Fruit fly (Drosophila melanogaster) whole organism, wandering third instar larva: ENCODE results near the gene CG13837.

Source experiments
- Abd-B ChIP-seq: fragments of >200 bp; optimal IDR thresholded peaks from 2 replicates; lab custom pipeline; 2017; ENCODE audit warnings: missing biosample characterization, missing genetic modification characterization
- CG32264 ChIP-seq: fragments of 200-800 bp; sonication (Bioruptor generic); optimal IDR thresholded peaks from 2 replicates; lab custom pipeline; 2016; ENCODE audit warnings: missing biosample characterization, missing genetic modification characterization
- CG9705 ChIP-seq: fragments of 200-800 bp; sonication (Bioruptor generic); optimal IDR thresholded peaks from 2 replicates; lab custom pipeline; 2018; ENCODE audit warnings: missing biosample characterization, mild to moderate bottlenecking, missing genetic modification characterization
- CrebA ChIP-seq: fragments of 200-800 bp; sonication (Bioruptor generic); optimal IDR thresholded peaks from 2 replicates; lab custom pipeline; 2016; ENCODE audit warnings: missing biosample characterization, mild to moderate bottlenecking, missing genetic modification characterization, borderline replicate concordance
- Dfd ChIP-seq: fragments of >200 bp; optimal IDR thresholded peaks from 2 replicates; lab custom pipeline; 2017; ENCODE audit warnings: missing biosample characterization, missing genetic modification characterization
- Dif ChIP-seq: fragments of 200-275, 200-300 bp; sonication (Bioruptor generic); optimal IDR thresholded peaks from 2 replicates; lab custom pipeline; 2018; ENCODE audit warnings: missing biosample characterization, missing genetic modification characterization; ENCODE audit not compliant: partially characterized antibody
- GATAd ChIP-seq: sonication (Bioruptor generic); optimal IDR thresholded peaks from 2 replicates; lab custom pipeline; 2016; ENCODE audit warnings: missing biosample characterization, missing genetic modification characterization
- HLH106 ChIP-seq: fragments of 200-800 bp; optimal IDR thresholded peaks from 3 replicates; lab custom pipeline; 2019; ENCODE audit warnings: missing biosample characterization, mild to moderate bottlenecking, missing genetic modification characterization, moderate library complexity
- Hnf4 ChIP-seq: fragments of 200-800 bp; sonication (Bioruptor generic); optimal IDR thresholded peaks from 2 replicates; lab custom pipeline; 2016; ENCODE audit warnings: missing biosample characterization, mild to moderate bottlenecking, missing genetic modification characterization
- Hr78 ChIP-seq: fragments of >200 bp; optimal IDR thresholded peaks from 2 replicates; lab custom pipeline; 2017; ENCODE audit warnings: missing biosample characterization, missing genetic modification characterization
- Hr83 ChIP-seq: fragments of 200-300 bp; sonication (Bioruptor generic); optimal IDR thresholded peaks from 2 replicates; lab custom pipeline; 2016; ENCODE audit warnings: missing biosample characterization, mild to moderate bottlenecking, missing genetic modification characterization, moderate library complexity; ENCODE audit not compliant: poor library complexity, severe bottlenecking
- Jra ChIP-seq: sonication (Bioruptor generic); optimal IDR thresholded peaks from 2 replicates; lab custom pipeline; 2016; ENCODE audit warnings: missing biosample characterization, missing genetic modification characterization
- Mio ChIP-seq: sonication (Bioruptor generic); optimal IDR thresholded peaks from 2 replicates; lab custom pipeline; 2016; ENCODE audit warnings: missing biosample characterization, missing genetic modification characterization
- Myc ChIP-seq: fragments of >200 bp; optimal IDR thresholded peaks from 2 replicates; lab custom pipeline; 2017
- N ChIP-seq: fragments of >200 bp; optimal IDR thresholded peaks from 2 replicates; lab custom pipeline; 2018; ENCODE audit warnings: missing biosample characterization, missing external identifiers, missing genetic modification characterization
- OdsH ChIP-seq: fragments of 200-800 bp; sonication (Bioruptor generic); optimal IDR thresholded peaks from 2 replicates; lab custom pipeline; 2016; ENCODE audit warnings: missing biosample characterization, mild to moderate bottlenecking, missing genetic modification characterization
- Rel ChIP-seq, 2 experiments: fragments of 200-800 bp; sonication (Bioruptor generic) in 1 of 2; optimal IDR thresholded peaks; 2 replicates in 1 of 2; 3 replicates in 1 of 2; lab custom pipeline; 2016 to 2019; ENCODE audit warnings: mild to moderate bottlenecking in 2 of 2, missing biosample characterization in 2 of 2, missing genetic modification characterization in 2 of 2, moderate library complexity in 1 of 2
- Sp1 ChIP-seq: fragments of 200-800 bp; sonication (Bioruptor generic); optimal IDR thresholded peaks from 3 replicates; lab custom pipeline; 2019; ENCODE audit warnings: missing biosample characterization, mild to moderate bottlenecking, missing genetic modification characterization, moderate library complexity
- Vsx2 ChIP-seq: fragments of 200-300, 225-300 bp; sonication (Bioruptor generic); optimal IDR thresholded peaks from 2 replicates; lab custom pipeline; 2018; ENCODE audit warnings: missing biosample characterization, missing genetic modification characterization; ENCODE audit not compliant: partially characterized antibody
- br ChIP-seq: fragments of 200-800 bp; sonication (Bioruptor generic); optimal IDR thresholded peaks from 2 replicates; lab custom pipeline; 2016; ENCODE audit warnings: missing biosample characterization, missing genetic modification characterization
- brk ChIP-seq: fragments of 200-800 bp; sonication (Bioruptor generic); optimal IDR thresholded peaks from 2 replicates; lab custom pipeline; 2016; ENCODE audit warnings: missing biosample characterization, mild to moderate bottlenecking, missing genetic modification characterization
- dl ChIP-seq, 2 experiments: fragments of 175-275, 200-275 bp in 1 of 2; fragments of 200-275 bp in 1 of 2; sonication (Bioruptor generic); optimal IDR thresholded peaks; lab custom pipeline; 2018; ENCODE audit warnings: mild to moderate bottlenecking in 2 of 2, missing biosample characterization in 2 of 2, missing genetic modification characterization in 2 of 2, moderate library complexity in 2 of 2; ENCODE audit not compliant: partially characterized antibody in 2 of 2, insufficient read depth in 1 of 2
- dmrt93B ChIP-seq: fragments of 200-800 bp; sonication (Bioruptor generic); optimal IDR thresholded peaks from 2 replicates; lab custom pipeline; 2018; ENCODE audit warnings: missing biosample characterization, mild to moderate bottlenecking, missing genetic modification characterization
- dsf ChIP-seq: sonication (Bioruptor generic); optimal IDR thresholded peaks from 2 replicates; lab custom pipeline; 2016; ENCODE audit warnings: missing biosample characterization, missing genetic modification characterization, borderline replicate concordance
- ey ChIP-seq: fragments of 200-800 bp; sonication (Bioruptor generic); optimal IDR thresholded peaks from 2 replicates; lab custom pipeline; 2016; ENCODE audit warnings: missing biosample characterization, missing genetic modification characterization
- foxo ChIP-seq, 2 experiments: fragments of 200-800 bp; sonication (Bioruptor generic); optimal IDR thresholded peaks; 2 replicates in 1 of 2; 3 replicates in 1 of 2; lab custom pipeline; 2016 to 2017; ENCODE audit warnings: missing biosample characterization in 2 of 2, missing genetic modification characterization in 2 of 2
- fru ChIP-seq: fragments of 200-800 bp; sonication (Bioruptor generic); optimal IDR thresholded peaks from 3 replicates; lab custom pipeline; 2016; ENCODE audit warnings: missing biosample characterization, mild to moderate bottlenecking, missing genetic modification characterization
- h ChIP-seq: fragments of 200-800 bp; sonication (Bioruptor generic); optimal IDR thresholded peaks from 3 replicates; lab custom pipeline; 2016; ENCODE audit warnings: missing biosample characterization, mild to moderate bottlenecking, missing genetic modification characterization
- jim ChIP-seq: fragments of 175-275, 200-325 bp; sonication (Bioruptor generic); optimal IDR thresholded peaks from 2 replicates; lab custom pipeline; 2016; ENCODE audit warnings: missing biosample characterization, mild to moderate bottlenecking, missing genetic modification characterization
- lola ChIP-seq: fragments of >200 bp; optimal IDR thresholded peaks from 2 replicates; lab custom pipeline; 2017; ENCODE audit warnings: missing biosample characterization, missing genetic modification characterization
- pan ChIP-seq: fragments of >200 bp; optimal IDR thresholded peaks from 2 replicates; lab custom pipeline; 2017
- psq ChIP-seq: fragments of 200-800 bp; sonication (Bioruptor generic); optimal IDR thresholded peaks from 3 replicates; lab custom pipeline; 2017; ENCODE audit warnings: missing biosample characterization, mild to moderate bottlenecking, missing genetic modification characterization, moderate library complexity
- rgr ChIP-seq: fragments of 200-800 bp; sonication (Bioruptor generic); optimal IDR thresholded peaks from 3 replicates; lab custom pipeline; 2016; ENCODE audit warnings: missing biosample characterization, mild to moderate bottlenecking, missing genetic modification characterization
- sage ChIP-seq: fragments of 200-800 bp; sonication (Bioruptor generic); optimal IDR thresholded peaks from 2 replicates; lab custom pipeline; 2016; ENCODE audit warnings: missing biosample characterization, mild to moderate bottlenecking, missing genetic modification characterization
- sv ChIP-seq: fragments of 200-800 bp; sonication (Bioruptor generic); optimal IDR thresholded peaks from 3 replicates; lab custom pipeline; 2016; ENCODE audit warnings: missing biosample characterization, missing genetic modification characterization
- tai ChIP-seq: sonication (Bioruptor generic); optimal IDR thresholded peaks from 2 replicates; lab custom pipeline; 2016; ENCODE audit warnings: missing biosample characterization, missing genetic modification characterization
- usp ChIP-seq: fragments of >200 bp; optimal IDR thresholded peaks from 2 replicates; lab custom pipeline; 2017; ENCODE audit warnings: missing biosample characterization, missing genetic modification characterization
- woc ChIP-seq: sonication (Bioruptor generic); optimal IDR thresholded peaks from 2 replicates; lab custom pipeline; 2016; ENCODE audit warnings: missing biosample characterization, mild to moderate bottlenecking, missing genetic modification characterization

CG13837 gene

DNA sequence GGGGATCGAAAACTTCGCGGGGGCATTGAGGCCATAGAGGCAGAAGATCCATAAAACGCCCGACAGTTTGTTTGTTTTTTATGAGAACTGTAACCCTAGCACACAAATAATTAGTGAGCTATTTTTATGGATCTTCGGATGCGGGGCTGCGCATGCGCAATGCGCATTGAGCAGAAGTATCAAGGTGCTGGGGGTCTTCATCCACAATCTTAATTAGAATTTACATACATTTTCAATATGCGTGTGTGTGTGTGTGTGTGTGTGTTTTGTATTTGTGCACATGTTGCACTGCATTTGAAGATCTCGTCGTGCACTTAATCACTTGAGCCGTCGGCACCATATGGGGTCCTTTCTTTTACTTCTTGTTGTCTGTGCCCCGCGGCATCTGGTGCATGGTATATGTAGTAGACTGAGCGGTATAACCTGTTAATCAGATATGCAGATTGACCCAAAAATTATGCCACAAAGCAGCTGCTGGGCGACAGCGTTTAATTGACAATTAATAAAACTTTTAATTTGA, 984 bp upstream of the CG13837 start:
- TF ChIP-seq jim (GFP tag; lab: Kevin White, UChicago) (no peak), dmrt93B (GFP tag; lab: Kevin White, UChicago) (no peak), Abd-B (GFP tag; lab: Kevin White, UChicago) (no peak), N (GFP tag; lab: Kevin White, UChicago) (no peak), CG9705 (no peak), Hnf4 (GFP tag; lab: Kevin White, UChicago) (no peak), fru (GFP tag; lab: Kevin White, UChicago) (no peak), Myc (no peak), Hr83 (GFP tag; lab: Kevin White, UChicago) (no peak), h (GFP tag; lab: Kevin White, UChicago) (no peak), CG32264 (GFP tag; lab: Kevin White, UChicago) (no peak), Mio (GFP tag; lab: Kevin White, UChicago) (no peak)
- TF ChIP-seq, all 38 proteins: peak for 0

DNA sequence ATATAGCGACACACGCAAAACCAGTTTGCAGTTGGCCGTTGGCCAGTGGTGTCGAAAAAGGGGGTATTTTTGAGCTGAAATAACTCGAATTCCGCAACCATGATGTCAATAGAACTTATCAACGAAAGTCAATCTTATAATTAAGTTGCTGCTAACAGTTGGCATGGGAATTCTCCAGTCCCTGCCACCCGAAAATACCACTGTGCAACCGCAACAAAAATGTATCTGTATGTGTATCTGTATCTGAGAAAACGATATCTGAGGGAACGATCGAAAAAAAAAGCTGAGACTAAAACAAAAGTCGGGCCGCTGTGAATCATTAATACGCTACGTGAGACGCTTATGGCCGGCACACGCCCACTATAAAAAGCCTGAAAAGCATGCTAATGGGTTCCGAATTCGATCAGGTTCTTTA, 2.7 kb downstream of the CG13837 start:
- TF ChIP-seq Abd-B (GFP tag; lab: Kevin White, UChicago), result no peak
- peak; percentile 88 for TF ChIP-seq sage (GFP tag; lab: Kevin White, UChicago)
- peak; percentile 95 for TF ChIP-seq ey (GFP tag; lab: Kevin White, UChicago)
- no peak for TF ChIP-seq CrebA (GFP tag; lab: Kevin White, UChicago)
- TF ChIP-seq dsf (GFP tag; lab: Kevin White, UChicago), result peak; percentile 61
- no peak for TF ChIP-seq CG9705
- no peak for TF ChIP-seq Vsx2 (GFP tag; lab: Kevin White, UChicago)
- TF ChIP-seq Jra (GFP tag; lab: Kevin White, UChicago), result peak; percentile 80
- TF ChIP-seq OdsH (GFP tag; lab: Kevin White, UChicago), result peak; percentile 94
- TF ChIP-seq jim (GFP tag; lab: Kevin White, UChicago), result peak; percentile 20
- TF ChIP-seq pan, result no peak
- peak; percentile 72 to 95 for TF ChIP-seq foxo (GFP tag; optimal IDR thresholded peaks at IDR 0.05; lab: Kevin White, UChicago)
- no peak for TF ChIP-seq sv (GFP tag; lab: Kevin White, UChicago)
- TF ChIP-seq Mio (GFP tag; lab: Kevin White, UChicago), result peak; percentile 24
- TF ChIP-seq lola (GFP tag; lab: Kevin White, UChicago), result no peak
- TF ChIP-seq h (GFP tag; lab: Kevin White, UChicago), result peak; percentile 96
- TF ChIP-seq woc, result peak; percentile 88
- TF ChIP-seq br, result peak; percentile 93
- TF ChIP-seq brk (GFP tag; lab: Kevin White, UChicago), result peak; percentile 90
- peak; percentile 47 for TF ChIP-seq GATAd (GFP tag; lab: Kevin White, UChicago)
- TF ChIP-seq fru (GFP tag; lab: Kevin White, UChicago), result peak; percentile 94
- TF ChIP-seq Dfd (GFP tag; lab: Kevin White, UChicago), result no peak
- peak; percentile 81 for TF ChIP-seq dmrt93B (GFP tag; lab: Kevin White, UChicago)
- TF ChIP-seq psq (GFP tag; lab: Kevin White, UChicago), result peak; percentile 88
- TF ChIP-seq CG32264 (GFP tag; lab: Kevin White, UChicago), result peak; percentile 88
- peak; percentile 91 for TF ChIP-seq Hnf4 (GFP tag; lab: Kevin White, UChicago)
- TF ChIP-seq Hr83 (GFP tag; lab: Kevin White, UChicago), result peak; percentile 75
- peak; percentile 94 for TF ChIP-seq rgr (GFP tag; lab: Kevin White, UChicago)
- peak; percentile 85 for TF ChIP-seq Sp1
- TF ChIP-seq Myc, result no peak
- TF ChIP-seq HLH106 (tag; lab: Kevin White, UChicago), result peak; percentile 89
- TF ChIP-seq Rel (GFP tag; optimal IDR thresholded peaks at IDR 0.05; lab: Kevin White, UChicago), result peak; percentile 48
- TF ChIP-seq Rel (tag; optimal IDR thresholded peaks at IDR 0.05; lab: Kevin White, UChicago), result peak; percentile 54
- peak; percentile 90 for TF ChIP-seq tai (GFP tag; lab: Kevin White, UChicago)

DNA sequence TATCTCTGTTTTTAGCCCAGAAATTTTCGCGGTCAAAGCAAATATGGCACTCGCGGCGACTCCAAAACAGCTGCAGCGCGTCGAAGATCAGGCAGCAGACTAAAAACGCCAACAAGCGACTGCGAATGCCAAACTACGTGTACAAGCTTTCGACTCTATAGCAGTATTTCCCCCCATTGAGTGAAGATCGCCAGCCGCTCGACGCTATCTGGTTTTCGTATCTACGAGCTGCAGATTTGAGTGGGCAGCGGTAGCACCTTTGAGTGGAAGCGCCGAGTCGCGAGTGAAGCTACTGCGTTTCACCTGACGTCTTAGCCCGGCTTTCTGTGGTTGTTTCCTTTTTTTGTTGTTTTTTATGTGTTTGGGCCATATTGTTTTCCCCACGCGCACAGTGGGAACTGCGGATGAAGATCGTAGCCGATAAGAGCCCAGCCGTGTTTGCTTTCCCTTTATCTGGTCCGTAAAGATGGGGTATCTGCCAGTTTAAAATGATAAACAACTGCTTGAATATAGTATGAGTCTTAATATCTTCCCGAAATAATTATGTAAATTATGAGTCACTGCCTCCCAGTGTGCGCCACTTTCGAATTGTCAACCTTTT, 4.4 kb downstream of the CG13837 start, which contains the start of gene CG17121:
CG17121 (minus strand) TSS at position 126 of the 601 bp plus-strand sequence.
- no peak for TF ChIP-seq dsf (GFP tag; lab: Kevin White, UChicago)
- TF ChIP-seq OdsH (GFP tag; lab: Kevin White, UChicago), result no peak
- TF ChIP-seq jim (GFP tag; lab: Kevin White, UChicago), result no peak
- peak; percentile 33 for TF ChIP-seq Dif (GFP tag; lab: Kevin White, UChicago)
- TF ChIP-seq CrebA (GFP tag; lab: Kevin White, UChicago), result peak; percentile 43
- TF ChIP-seq usp (GFP tag; lab: Kevin White, UChicago), result no peak
- no peak for TF ChIP-seq Hr78 (GFP tag; lab: Kevin White, UChicago)
- TF ChIP-seq woc, result no peak
- TF ChIP-seq Abd-B (GFP tag; lab: Kevin White, UChicago), result no peak
- no peak for TF ChIP-seq h (GFP tag; lab: Kevin White, UChicago)
- no peak for TF ChIP-seq fru (GFP tag; lab: Kevin White, UChicago)
- no peak for TF ChIP-seq Myc
- TF ChIP-seq dl (GFP tag; optimal IDR thresholded peaks at IDR 0.05; lab: Kevin White, UChicago; ENCODE audit: insufficient read depth in 1 of 2, partially characterized antibody in 2 of 2), result peak in 1 of 2 experiments; percentile 43
- no peak for TF ChIP-seq Hr83 (GFP tag; lab: Kevin White, UChicago)
- TF ChIP-seq psq (GFP tag; lab: Kevin White, UChicago), result no peak
- TF ChIP-seq Vsx2 (GFP tag; lab: Kevin White, UChicago), result no peak
- TF ChIP-seq sage (GFP tag; lab: Kevin White, UChicago), result no peak
- no peak for TF ChIP-seq Rel (GFP tag; optimal IDR thresholded peaks at IDR 0.05; lab: Kevin White, UChicago)
- peak; percentile 85 for TF ChIP-seq Rel (tag; optimal IDR thresholded peaks at IDR 0.05; lab: Kevin White, UChicago)
- TF ChIP-seq Sp1, result no peak
- no peak for TF ChIP-seq dmrt93B (GFP tag; lab: Kevin White, UChicago)
- TF ChIP-seq ey (GFP tag; lab: Kevin White, UChicago), result no peak
- no peak for TF ChIP-seq HLH106 (tag; lab: Kevin White, UChicago)
- no peak for TF ChIP-seq CG32264 (GFP tag; lab: Kevin White, UChicago)
- TF ChIP-seq pan, result no peak
- TF ChIP-seq lola (GFP tag; lab: Kevin White, UChicago), result no peak
- no peak for TF ChIP-seq sv (GFP tag; lab: Kevin White, UChicago)
- TF ChIP-seq foxo (GFP tag; optimal IDR thresholded peaks at IDR 0.05; lab: Kevin White, UChicago), result no peak
- no peak for TF ChIP-seq Jra (GFP tag; lab: Kevin White, UChicago)
- no peak for TF ChIP-seq Mio (GFP tag; lab: Kevin White, UChicago)
